Fruit fly (Drosophila melanogaster): Measurements from ENCODE around the gene CG10340.
A peak's percentile ranks its signal among the peaks of the same experiment; 100 is the strongest.

- TF ChIP-seq OdsH (GFP tag; optimal IDR thresholded peaks at IDR 0.05): no peak
- TF ChIP-seq usp (GFP tag; optimal IDR thresholded peaks at IDR 0.05): no peak
- TF ChIP-seq br (GFP tag; optimal IDR thresholded peaks at IDR 0.05): no peak
- peak; percentile 60 for TF ChIP-seq Dfd (GFP tag; optimal IDR thresholded peaks at IDR 0.05)
- TF ChIP-seq ey (GFP tag; optimal IDR thresholded peaks at IDR 0.05): no peak
- no peak for TF ChIP-seq N (GFP tag; optimal IDR thresholded peaks at IDR 0.05)
- no peak for TF ChIP-seq h (GFP tag; optimal IDR thresholded peaks at IDR 0.05)
- TF ChIP-seq Hr78 (GFP tag; optimal IDR thresholded peaks at IDR 0.05): no peak
Observed at dm6 chr3R:16583605-16584004, 30.6 kb downstream of the CG10340 start, which contains the start of gene Scp2.
